Worm (Caenorhabditis elegans) whole organism, L4/young adult: Measurements from ENCODE around the gene R151.10.

Experiments used
- W03F9.2 ChIP-seq: fragments of 150-350 bp; optimal IDR thresholded peaks from 2 replicates; lab custom pipeline; 2014; ENCODE audit warnings: missing biosample characterization, missing genetic modification characterization
- him-1 ChIP-seq: sonication (generic microtip); optimal IDR thresholded peaks from 2 replicates; lab custom pipeline; 2016; ENCODE audit warnings: missing genotype, missing genetic modification reagents, missing genetic modification characterization, missing compliant biosample characterization

- TF ChIP-seq him-1 (tag; lab: Kevin White, UChicago), result no peak
- peak; percentile 56 for TF ChIP-seq W03F9.2
Measured at ce11 chrIII:7198838-7199237, 31.9 kb downstream of the R151.10 start, which contains the start of gene pfd-5.
